Fruit fly (Drosophila melanogaster) whole organism, wandering third instar larva: ENCODE data around the gene CG34367.

Experiments used
- Abd-B ChIP-seq: fragments of >200 bp; optimal IDR thresholded peaks from 2 replicates; lab custom pipeline; 2017; ENCODE audit warnings: missing biosample characterization, missing genetic modification characterization
- CG32264 ChIP-seq: fragments of 200-800 bp; sonication (Bioruptor generic); optimal IDR thresholded peaks from 2 replicates; lab custom pipeline; 2016; ENCODE audit warnings: missing biosample characterization, missing genetic modification characterization
- CG9705 ChIP-seq: fragments of 200-800 bp; sonication (Bioruptor generic); optimal IDR thresholded peaks from 2 replicates; lab custom pipeline; 2018; ENCODE audit warnings: missing biosample characterization, mild to moderate bottlenecking, missing genetic modification characterization
- CrebA ChIP-seq: fragments of 200-800 bp; sonication (Bioruptor generic); optimal IDR thresholded peaks from 2 replicates; lab custom pipeline; 2016; ENCODE audit warnings: missing biosample characterization, mild to moderate bottlenecking, missing genetic modification characterization, borderline replicate concordance
- Dfd ChIP-seq: fragments of >200 bp; optimal IDR thresholded peaks from 2 replicates; lab custom pipeline; 2017; ENCODE audit warnings: missing biosample characterization, missing genetic modification characterization
- Dif ChIP-seq: fragments of 200-275, 200-300 bp; sonication (Bioruptor generic); optimal IDR thresholded peaks from 2 replicates; lab custom pipeline; 2018; ENCODE audit warnings: missing biosample characterization, missing genetic modification characterization; ENCODE audit not compliant: partially characterized antibody
- GATAd ChIP-seq: sonication (Bioruptor generic); optimal IDR thresholded peaks from 2 replicates; lab custom pipeline; 2016; ENCODE audit warnings: missing biosample characterization, missing genetic modification characterization
- HLH106 ChIP-seq: fragments of 200-800 bp; optimal IDR thresholded peaks from 3 replicates; lab custom pipeline; 2019; ENCODE audit warnings: missing biosample characterization, mild to moderate bottlenecking, missing genetic modification characterization, moderate library complexity
- Hnf4 ChIP-seq: fragments of 200-800 bp; sonication (Bioruptor generic); optimal IDR thresholded peaks from 2 replicates; lab custom pipeline; 2016; ENCODE audit warnings: missing biosample characterization, mild to moderate bottlenecking, missing genetic modification characterization
- Hr78 ChIP-seq: fragments of >200 bp; optimal IDR thresholded peaks from 2 replicates; lab custom pipeline; 2017; ENCODE audit warnings: missing biosample characterization, missing genetic modification characterization
- Hr83 ChIP-seq: fragments of 200-300 bp; sonication (Bioruptor generic); optimal IDR thresholded peaks from 2 replicates; lab custom pipeline; 2016; ENCODE audit warnings: missing biosample characterization, mild to moderate bottlenecking, missing genetic modification characterization, moderate library complexity; ENCODE audit not compliant: poor library complexity, severe bottlenecking
- Jra ChIP-seq: sonication (Bioruptor generic); optimal IDR thresholded peaks from 2 replicates; lab custom pipeline; 2016; ENCODE audit warnings: missing biosample characterization, missing genetic modification characterization
- Mio ChIP-seq: sonication (Bioruptor generic); optimal IDR thresholded peaks from 2 replicates; lab custom pipeline; 2016; ENCODE audit warnings: missing biosample characterization, missing genetic modification characterization
- Myc ChIP-seq: fragments of >200 bp; optimal IDR thresholded peaks from 2 replicates; lab custom pipeline; 2017
- N ChIP-seq: fragments of >200 bp; optimal IDR thresholded peaks from 2 replicates; lab custom pipeline; 2018; ENCODE audit warnings: missing biosample characterization, missing external identifiers, missing genetic modification characterization
- OdsH ChIP-seq: fragments of 200-800 bp; sonication (Bioruptor generic); optimal IDR thresholded peaks from 2 replicates; lab custom pipeline; 2016; ENCODE audit warnings: missing biosample characterization, mild to moderate bottlenecking, missing genetic modification characterization
- Rel ChIP-seq, 2 experiments: fragments of 200-800 bp; sonication (Bioruptor generic) in 1 of 2; optimal IDR thresholded peaks; 2 replicates in 1 of 2; 3 replicates in 1 of 2; lab custom pipeline; 2016 to 2019; ENCODE audit warnings: mild to moderate bottlenecking in 2 of 2, missing biosample characterization in 2 of 2, missing genetic modification characterization in 2 of 2, moderate library complexity in 1 of 2
- Sp1 ChIP-seq: fragments of 200-800 bp; sonication (Bioruptor generic); optimal IDR thresholded peaks from 3 replicates; lab custom pipeline; 2019; ENCODE audit warnings: missing biosample characterization, mild to moderate bottlenecking, missing genetic modification characterization, moderate library complexity
- Vsx2 ChIP-seq: fragments of 200-300, 225-300 bp; sonication (Bioruptor generic); optimal IDR thresholded peaks from 2 replicates; lab custom pipeline; 2018; ENCODE audit warnings: missing biosample characterization, missing genetic modification characterization; ENCODE audit not compliant: partially characterized antibody
- br ChIP-seq: fragments of 200-800 bp; sonication (Bioruptor generic); optimal IDR thresholded peaks from 2 replicates; lab custom pipeline; 2016; ENCODE audit warnings: missing biosample characterization, missing genetic modification characterization
- brk ChIP-seq: fragments of 200-800 bp; sonication (Bioruptor generic); optimal IDR thresholded peaks from 2 replicates; lab custom pipeline; 2016; ENCODE audit warnings: missing biosample characterization, mild to moderate bottlenecking, missing genetic modification characterization
- dl ChIP-seq, 2 experiments: fragments of 175-275, 200-275 bp in 1 of 2; fragments of 200-275 bp in 1 of 2; sonication (Bioruptor generic); optimal IDR thresholded peaks; lab custom pipeline; 2018; ENCODE audit warnings: mild to moderate bottlenecking in 2 of 2, missing biosample characterization in 2 of 2, missing genetic modification characterization in 2 of 2, moderate library complexity in 2 of 2; ENCODE audit not compliant: partially characterized antibody in 2 of 2, insufficient read depth in 1 of 2
- dmrt93B ChIP-seq: fragments of 200-800 bp; sonication (Bioruptor generic); optimal IDR thresholded peaks from 2 replicates; lab custom pipeline; 2018; ENCODE audit warnings: missing biosample characterization, mild to moderate bottlenecking, missing genetic modification characterization
- dsf ChIP-seq: sonication (Bioruptor generic); optimal IDR thresholded peaks from 2 replicates; lab custom pipeline; 2016; ENCODE audit warnings: missing biosample characterization, missing genetic modification characterization, borderline replicate concordance
- ey ChIP-seq: fragments of 200-800 bp; sonication (Bioruptor generic); optimal IDR thresholded peaks from 2 replicates; lab custom pipeline; 2016; ENCODE audit warnings: missing biosample characterization, missing genetic modification characterization
- foxo ChIP-seq, 2 experiments: fragments of 200-800 bp; sonication (Bioruptor generic); optimal IDR thresholded peaks; 2 replicates in 1 of 2; 3 replicates in 1 of 2; lab custom pipeline; 2016 to 2017; ENCODE audit warnings: missing biosample characterization in 2 of 2, missing genetic modification characterization in 2 of 2
- fru ChIP-seq: fragments of 200-800 bp; sonication (Bioruptor generic); optimal IDR thresholded peaks from 3 replicates; lab custom pipeline; 2016; ENCODE audit warnings: missing biosample characterization, mild to moderate bottlenecking, missing genetic modification characterization
- h ChIP-seq: fragments of 200-800 bp; sonication (Bioruptor generic); optimal IDR thresholded peaks from 3 replicates; lab custom pipeline; 2016; ENCODE audit warnings: missing biosample characterization, mild to moderate bottlenecking, missing genetic modification characterization
- jim ChIP-seq: fragments of 175-275, 200-325 bp; sonication (Bioruptor generic); optimal IDR thresholded peaks from 2 replicates; lab custom pipeline; 2016; ENCODE audit warnings: missing biosample characterization, mild to moderate bottlenecking, missing genetic modification characterization
- lola ChIP-seq: fragments of >200 bp; optimal IDR thresholded peaks from 2 replicates; lab custom pipeline; 2017; ENCODE audit warnings: missing biosample characterization, missing genetic modification characterization
- pan ChIP-seq: fragments of >200 bp; optimal IDR thresholded peaks from 2 replicates; lab custom pipeline; 2017
- psq ChIP-seq: fragments of 200-800 bp; sonication (Bioruptor generic); optimal IDR thresholded peaks from 3 replicates; lab custom pipeline; 2017; ENCODE audit warnings: missing biosample characterization, mild to moderate bottlenecking, missing genetic modification characterization, moderate library complexity
- rgr ChIP-seq: fragments of 200-800 bp; sonication (Bioruptor generic); optimal IDR thresholded peaks from 3 replicates; lab custom pipeline; 2016; ENCODE audit warnings: missing biosample characterization, mild to moderate bottlenecking, missing genetic modification characterization
- sage ChIP-seq: fragments of 200-800 bp; sonication (Bioruptor generic); optimal IDR thresholded peaks from 2 replicates; lab custom pipeline; 2016; ENCODE audit warnings: missing biosample characterization, mild to moderate bottlenecking, missing genetic modification characterization
- sv ChIP-seq: fragments of 200-800 bp; sonication (Bioruptor generic); optimal IDR thresholded peaks from 3 replicates; lab custom pipeline; 2016; ENCODE audit warnings: missing biosample characterization, missing genetic modification characterization
- tai ChIP-seq: sonication (Bioruptor generic); optimal IDR thresholded peaks from 2 replicates; lab custom pipeline; 2016; ENCODE audit warnings: missing biosample characterization, missing genetic modification characterization
- usp ChIP-seq: fragments of >200 bp; optimal IDR thresholded peaks from 2 replicates; lab custom pipeline; 2017; ENCODE audit warnings: missing biosample characterization, missing genetic modification characterization
- woc ChIP-seq: sonication (Bioruptor generic); optimal IDR thresholded peaks from 2 replicates; lab custom pipeline; 2016; ENCODE audit warnings: missing biosample characterization, mild to moderate bottlenecking, missing genetic modification characterization

CG34367 gene

dm6 chr2L:10341405-10341804 is 12.3 kb downstream of the CG34367 start, which contains the start of gene CG31715 (continued):
- TF ChIP-seq psq (GFP tag; lab: Kevin White, UChicago): peak; percentile 13
- no peak for TF ChIP-seq CG9705 (GFP tag; lab: Kevin White, UChicago)
- no peak for TF ChIP-seq usp
- no peak for TF ChIP-seq tai
- TF ChIP-seq N (GFP tag; lab: Kevin White, UChicago): no peak
- TF ChIP-seq Sp1 (GFP tag; lab: Kevin White, UChicago): no peak
- peak; percentile 21 for TF ChIP-seq Hnf4 (GFP tag; lab: Kevin White, UChicago)
- no peak for TF ChIP-seq OdsH
- TF ChIP-seq pan (lab: Kevin White, UChicago): no peak
- TF ChIP-seq Jra (GFP tag; lab: Kevin White, UChicago): no peak
- no peak for TF ChIP-seq Vsx2

- TF ChIP-seq dl (GFP tag; optimal IDR thresholded peaks at IDR 0.05; lab: Kevin White, UChicago; ENCODE audit: insufficient read depth in 1 of 2, partially characterized antibody in 2 of 2) (no peak), Sp1 (GFP tag; lab: Kevin White, UChicago) (no peak), jim (GFP tag; lab: Kevin White, UChicago) (no peak), woc (GFP tag; lab: Kevin White, UChicago) (no peak)
Measured at dm6 chr2L:10339841-10340240, 13.9 kb downstream of the CG34367 start.

- peak; percentile 78 for TF ChIP-seq Hr78 (GFP tag; lab: Kevin White, UChicago)
- TF ChIP-seq lola: no peak
- no peak for TF ChIP-seq Jra (GFP tag; lab: Kevin White, UChicago)
- no peak for TF ChIP-seq br (GFP tag; lab: Kevin White, UChicago)
- no peak for TF ChIP-seq Dif (GFP tag; lab: Kevin White, UChicago)
- no peak for TF ChIP-seq GATAd (GFP tag; lab: Kevin White, UChicago)
- peak; percentile 46 for TF ChIP-seq h (GFP tag; lab: Kevin White, UChicago)
- no peak for TF ChIP-seq dmrt93B (GFP tag; lab: Kevin White, UChicago)
- TF ChIP-seq rgr (GFP tag; lab: Kevin White, UChicago): peak; percentile 48
- peak; percentile 71 for TF ChIP-seq Hr83
- peak; percentile 97 for TF ChIP-seq N (GFP tag; lab: Kevin White, UChicago)
- TF ChIP-seq ey (GFP tag; lab: Kevin White, UChicago): no peak
- no peak for TF ChIP-seq Rel (GFP tag; optimal IDR thresholded peaks at IDR 0.05; lab: Kevin White, UChicago)
- TF ChIP-seq Rel (tag; optimal IDR thresholded peaks at IDR 0.05; lab: Kevin White, UChicago): peak; percentile 19
- TF ChIP-seq usp: no peak
- no peak for TF ChIP-seq CrebA
- no peak for TF ChIP-seq CG9705 (GFP tag; lab: Kevin White, UChicago)
- no peak for TF ChIP-seq brk (GFP tag; lab: Kevin White, UChicago)
- TF ChIP-seq Sp1 (GFP tag; lab: Kevin White, UChicago): peak; percentile 19
- no peak for TF ChIP-seq jim (GFP tag; lab: Kevin White, UChicago)
- TF ChIP-seq OdsH: peak; percentile 24
- no peak for TF ChIP-seq Dfd (GFP tag; lab: Kevin White, UChicago)
- TF ChIP-seq pan (lab: Kevin White, UChicago): no peak
- no peak for TF ChIP-seq psq (GFP tag; lab: Kevin White, UChicago)
- peak; percentile 76 for TF ChIP-seq woc (GFP tag; lab: Kevin White, UChicago)
- TF ChIP-seq dsf: no peak
- no peak for TF ChIP-seq Mio (GFP tag; lab: Kevin White, UChicago)
- no peak for TF ChIP-seq dl (GFP tag; optimal IDR thresholded peaks at IDR 0.05; lab: Kevin White, UChicago; ENCODE audit: insufficient read depth in 1 of 2, partially characterized antibody in 2 of 2)
- TF ChIP-seq HLH106 (tag; lab: Kevin White, UChicago): peak; percentile 20
- TF ChIP-seq Myc (lab: Kevin White, UChicago): no peak
- TF ChIP-seq tai: no peak
- no peak for TF ChIP-seq fru (GFP tag; lab: Kevin White, UChicago)
- TF ChIP-seq sage (GFP tag; lab: Kevin White, UChicago): peak; percentile 30
- TF ChIP-seq sv (GFP tag; lab: Kevin White, UChicago): peak; percentile 4
- peak; percentile 28 for TF ChIP-seq Hnf4 (GFP tag; lab: Kevin White, UChicago)
- TF ChIP-seq foxo (GFP tag; optimal IDR thresholded peaks at IDR 0.05; lab: Kevin White, UChicago): peak in 1 of 2 experiments; percentile 57
- no peak for TF ChIP-seq Vsx2
- TF ChIP-seq Abd-B (GFP tag; lab: Kevin White, UChicago): no peak
- no peak for TF ChIP-seq CG32264
- TF ChIP-seq, all 38 proteins: peak for 14
Measured at dm6 chr2L:10339212-10339721, 14.4 kb downstream of the CG34367 start, which contains the start of gene SamDC. Gene SamDC, plus strand, starts transcription at chr2L:10339457.
